Worm (Caenorhabditis elegans): ENCODE measurements around the gene lgmn-1.

Gene lgmn-1

ce11 chrV:12555872-12556271 is 43.0 kb downstream of the lgmn-1 start:
- TF ChIP-seq hpl-2 (GFP tag; optimal IDR thresholded peaks at IDR 0.05) = no peak
- peak; percentile 21 for TF ChIP-seq nhr-19 (GFP tag; conservative IDR thresholded peaks at IDR 0.05)
- TF ChIP-seq grh-1 (GFP tag; IDR thresholded peaks at IDR 0.05) = 0 out of 2 replicates have a peak, but pooled peaks have one; percentile 5
- peak; percentile 42 for TF ChIP-seq nhr-20 (tag; optimal IDR thresholded peaks at IDR 0.05)
- no peak for TF ChIP-seq swsn-7 (tag; optimal IDR thresholded peaks at IDR 0.05)
- no peak for TF ChIP-seq egl-27 (tag; optimal IDR thresholded peaks at IDR 0.05)
- no peak for TF ChIP-seq rnt-1 (tag; optimal IDR thresholded peaks at IDR 0.05)
- peak; percentile 84 for TF ChIP-seq nhr-85 (tag)
- TF ChIP-seq lin-14 (GFP tag; optimal IDR thresholded peaks at IDR 0.05) = peak; percentile 38
- TF ChIP-seq elt-3 (tag; optimal IDR thresholded peaks at IDR 0.05) = peak in 3 of 6 experiments; percentile 32 to 85 (median 59)
- no peak for TF ChIP-seq mdl-1 (tag; optimal IDR thresholded peaks at IDR 0.05)
- TF ChIP-seq nhr-237 (tag; optimal IDR thresholded peaks at IDR 0.05) = no peak
- TF ChIP-seq nhr-90 (tag; optimal IDR thresholded peaks at IDR 0.05; ENCODE audit: poor library complexity) = peak; percentile 2
- peak; percentile 25 for TF ChIP-seq unc-130 (tag; optimal IDR thresholded peaks at IDR 0.05)
- peak in 1 of 2 experiments; percentile 9 for TF ChIP-seq lin-35 (GFP tag; optimal IDR thresholded peaks at IDR 0.05)
- TF ChIP-seq lsy-2 (tag; optimal IDR thresholded peaks at IDR 0.05) = peak in 1 of 2 experiments; percentile 25
- peak; percentile 80 for TF ChIP-seq blmp-1 (tag; optimal IDR thresholded peaks at IDR 0.05)
- peak; percentile 59 for TF ChIP-seq nhr-71 (tag; optimal IDR thresholded peaks at IDR 0.05)
- TF ChIP-seq tbx-2 (tag; optimal IDR thresholded peaks at IDR 0.05) = peak; percentile 37
- TF ChIP-seq ces-1 (GFP tag; optimal IDR thresholded peaks at IDR 0.05) = no peak
- TF ChIP-seq snu-23 (GFP tag; optimal IDR thresholded peaks at IDR 0.05) = peak; percentile 30

ce11 chrV:12556904-12557303 is 44.0 kb downstream of the lgmn-1 start:
- TF ChIP-seq pax-3 (tag; optimal IDR thresholded peaks at IDR 0.05) = peak; percentile 35
- peak in 1 of 3 experiments; percentile 6 for TF ChIP-seq dpl-1 (GFP tag; optimal IDR thresholded peaks at IDR 0.05)
- no peak for TF ChIP-seq ztf-11 (tag; optimal IDR thresholded peaks at IDR 0.05)
- TF ChIP-seq elt-3 (tag; optimal IDR thresholded peaks at IDR 0.05) = peak; percentile 10 to 90 (median 75)
- peak; percentile 55 for TF ChIP-seq nhr-90 (tag; optimal IDR thresholded peaks at IDR 0.05; ENCODE audit: poor library complexity)
- TF ChIP-seq lin-14 (GFP tag; optimal IDR thresholded peaks at IDR 0.05) = peak; percentile 52
- no peak for TF ChIP-seq aly-2 (tag; optimal IDR thresholded peaks at IDR 0.05)
- no peak for TF ChIP-seq sptf-1 (tag; optimal IDR thresholded peaks at IDR 0.05)
- peak; percentile 63 for TF ChIP-seq tbx-2 (tag; optimal IDR thresholded peaks at IDR 0.05)
- TF ChIP-seq nhr-85 (tag) = peak; percentile 92
- peak; percentile 5 for TF ChIP-seq dsc-1 (tag; optimal IDR thresholded peaks at IDR 0.05)
- TF ChIP-seq nhr-20 (tag; optimal IDR thresholded peaks at IDR 0.05) = peak; percentile 61
- peak; percentile 87 for TF ChIP-seq blmp-1 (tag; optimal IDR thresholded peaks at IDR 0.05)
- TF ChIP-seq pqm-1 (tag; optimal IDR thresholded peaks at IDR 0.05) = no peak
- TF ChIP-seq snu-23 (GFP tag; optimal IDR thresholded peaks at IDR 0.05) = peak; percentile 25
- no peak for TF ChIP-seq nhr-77 (tag; optimal IDR thresholded peaks at IDR 0.05)
- TF ChIP-seq nhr-19 (GFP tag; conservative IDR thresholded peaks at IDR 0.05) = peak; percentile 43
- no peak for TF ChIP-seq nhr-84 (tag; optimal IDR thresholded peaks at IDR 0.05)
- peak; percentile 20 for TF ChIP-seq nhr-47 (tag; optimal IDR thresholded peaks at IDR 0.05)
- TF ChIP-seq alr-1 (tag; optimal IDR thresholded peaks at IDR 0.05; ENCODE audit: borderline replicate concordance) = no peak
- TF ChIP-seq C04F5.9 (tag; optimal IDR thresholded peaks at IDR 0.05) = no peak
- no peak for TF ChIP-seq C34B4.2 (tag; optimal IDR thresholded peaks at IDR 0.05)
- TF ChIP-seq grh-1 (GFP tag; IDR thresholded peaks at IDR 0.05) = peak; percentile 25; the same call in 1 of the 2 replicates
- peak; percentile 22 for TF ChIP-seq mep-1 (tag; optimal IDR thresholded peaks at IDR 0.05)
- no peak for TF ChIP-seq sup-37 (GFP tag; optimal IDR thresholded peaks at IDR 0.05)
- peak; percentile 39 for TF ChIP-seq unc-130 (tag; optimal IDR thresholded peaks at IDR 0.05)
- peak in 1 of 2 experiments; percentile 23 for TF ChIP-seq mdl-1 (tag; optimal IDR thresholded peaks at IDR 0.05)
- TF ChIP-seq nhr-71 (tag; optimal IDR thresholded peaks at IDR 0.05) = peak; percentile 74
- TF ChIP-seq unc-98 (GFP tag; IDR thresholded peaks at IDR 0.05) = no peak

ce11 chrV:12560328-12560782 is 47.5 kb downstream of the lgmn-1 start, which contains the start of gene sel-1:
sel-1 (plus strand) TSS chrV:12560732.
- TF ChIP-seq fkh-8 (tag; optimal IDR thresholded peaks at IDR 0.05) (no peak), C16A3.4 (tag; optimal IDR thresholded peaks at IDR 0.05) (no peak), elt-2 (tag; optimal IDR thresholded peaks at IDR 0.05) (no peak), hpl-2 (GFP tag; optimal IDR thresholded peaks at IDR 0.05) (no peak), unc-98 (GFP tag; IDR thresholded peaks at IDR 0.05) (no peak), alr-1 (tag; optimal IDR thresholded peaks at IDR 0.05; ENCODE audit: borderline replicate concordance) (no peak), ceh-63 (GFP tag; optimal IDR thresholded peaks at IDR 0.05) (no peak), mef-2 (tag; optimal IDR thresholded peaks at IDR 0.05) (no peak), nhr-20 (tag; optimal IDR thresholded peaks at IDR 0.05) (peak; percentile 12), skn-1 (tag; optimal IDR thresholded peaks at IDR 0.05) (no peak), dsc-1 (tag; optimal IDR thresholded peaks at IDR 0.05) (no peak), pax-3 (tag; optimal IDR thresholded peaks at IDR 0.05) (no peak), tbx-2 (tag; optimal IDR thresholded peaks at IDR 0.05) (no peak), lin-35 (GFP tag; optimal IDR thresholded peaks at IDR 0.05) (peak; percentile 3 to 50), mep-1 (tag; optimal IDR thresholded peaks at IDR 0.05) (peak; percentile 42), pqm-1 (tag; optimal IDR thresholded peaks at IDR 0.05) (no peak), unc-30 (tag; optimal IDR thresholded peaks at IDR 0.05) (no peak), sup-37 (GFP tag; optimal IDR thresholded peaks at IDR 0.05) (no peak), snu-23 (GFP tag; optimal IDR thresholded peaks at IDR 0.05) (peak; percentile 36), fos-1 (tag; optimal IDR thresholded peaks at IDR 0.05) (no peak), vab-15 (tag; optimal IDR thresholded peaks at IDR 0.05) (no peak)

Measured in whole organism, L1 larva.